Fruit fly (Drosophila melanogaster) whole organism, embryonic: Measurements from ENCODE around the gene CG31174.

Experiments
- ATbp ChIP-seq: fragments of 200-800 bp; sonication (Bioruptor generic); optimal IDR thresholded peaks from 2 replicates; lab custom pipeline; 2017; ENCODE audit warnings: missing biosample characterization, mild to moderate bottlenecking, missing genetic modification characterization, missing genetic modification reagents
- Asciz ChIP-seq: fragments of 200-800 bp; sonication (Bioruptor generic); optimal IDR thresholded peaks from 2 replicates; lab custom pipeline; 2017; ENCODE audit warnings: missing biosample characterization, mild to moderate bottlenecking, missing genetic modification characterization, missing genetic modification reagents
- Blimp-1 ChIP-seq: fragments of 200-800 bp; sonication (Bioruptor generic); optimal IDR thresholded peaks from 3 replicates; lab custom pipeline; 2018; ENCODE audit warnings: missing biosample characterization, missing genetic modification characterization, mild to moderate bottlenecking, moderate library complexity, missing genetic modification reagents
- CG10366 ChIP-seq: fragments of 200-800 bp; sonication (Bioruptor generic); IDR thresholded peaks from 2 replicates; pipeline ENCODE4 v1.3.6; 2022; ENCODE audit warnings: missing biosample characterization, missing genetic modification characterization
- CG10462 ChIP-seq: fragments of 200-800 bp; sonication (Bioruptor generic); optimal IDR thresholded peaks from 2 replicates; lab custom pipeline; 2016; ENCODE audit warnings: missing biosample characterization, missing genetic modification characterization
- CG10979 ChIP-seq: fragments of 200-800 bp; sonication (Bioruptor generic); optimal IDR thresholded peaks from 2 replicates; lab custom pipeline; 2018; ENCODE audit warnings: missing biosample characterization, mild to moderate bottlenecking, missing genetic modification characterization, moderate library complexity
- CG12071 ChIP-seq: fragments of 200-800 bp; sonication (Bioruptor generic); optimal IDR thresholded peaks from 3 replicates; lab custom pipeline; 2018; ENCODE audit warnings: missing biosample characterization, mild to moderate bottlenecking, missing genetic modification characterization
- CG1233 ChIP-seq: fragments of 200-800 bp; sonication (Bioruptor generic); optimal IDR thresholded peaks from 4 replicates; lab custom pipeline; 2018; ENCODE audit warnings: missing biosample characterization, mild to moderate bottlenecking, missing genetic modification characterization
- CG15696 ChIP-seq: fragments of 200-800 bp; sonication (Bioruptor generic); optimal IDR thresholded peaks from 2 replicates; lab custom pipeline; 2019; ENCODE audit warnings: missing biosample characterization, mild to moderate bottlenecking, missing genetic modification characterization, moderate library complexity
- CG18764 ChIP-seq: fragments of 200-800 bp; sonication (Bioruptor generic); optimal IDR thresholded peaks from 3 replicates; lab custom pipeline; 2016; ENCODE audit warnings: missing biosample characterization, missing genetic modification characterization
- CG2202 ChIP-seq: fragments of 200-800 bp; sonication (Bioruptor generic); optimal IDR thresholded peaks from 2 replicates; lab custom pipeline; 2018; ENCODE audit warnings: missing biosample characterization, mild to moderate bottlenecking, missing genetic modification characterization
- CG30403 ChIP-seq: fragments of 200-800 bp; sonication (Bioruptor generic); optimal IDR thresholded peaks from 3 replicates; lab custom pipeline; 2016; ENCODE audit warnings: missing biosample characterization, missing genetic modification characterization
- CG3163 ChIP-seq: fragments of 200-800 bp; sonication (Bioruptor generic); optimal IDR thresholded peaks from 3 replicates; lab custom pipeline; 2016; ENCODE audit warnings: missing biosample characterization, missing genetic modification characterization
- CG7928 ChIP-seq: fragments of 200-800 bp; sonication (Bioruptor generic); optimal IDR thresholded peaks from 2 replicates; lab custom pipeline; 2017; ENCODE audit warnings: missing biosample characterization, mild to moderate bottlenecking, missing genetic modification characterization
- CG8478 ChIP-seq: fragments of >200 bp; optimal IDR thresholded peaks from 2 replicates; lab custom pipeline; 2018
- D ChIP-seq, 2 experiments: fragments of 200-800 bp in 1 of 2; fragments of >200 bp in 1 of 2; sonication (Bioruptor generic) in 1 of 2; optimal IDR thresholded peaks; 2 replicates in 1 of 2; 3 replicates in 1 of 2; lab custom pipeline; 2017; ENCODE audit warnings: mild to moderate bottlenecking in 1 of 2, missing biosample characterization in 1 of 2, missing genetic modification characterization in 1 of 2, missing genetic modification reagents in 1 of 2
- Doc2 ChIP-seq: fragments of 200-800 bp; sonication (Bioruptor generic); IDR thresholded peaks from 2 replicates; pipeline ENCODE4 v1.3.6; 2022; ENCODE audit warnings: missing biosample characterization, missing genetic modification characterization
- HLH54F ChIP-seq: fragments of 200-800 bp; sonication (Bioruptor generic); optimal IDR thresholded peaks from 3 replicates; lab custom pipeline; 2016; ENCODE audit warnings: missing biosample characterization, missing genetic modification characterization
- Hmx ChIP-seq: fragments of 200-800 bp; sonication (Bioruptor generic); optimal IDR thresholded peaks from 2 replicates; lab custom pipeline; 2016; ENCODE audit warnings: missing biosample characterization, missing genetic modification characterization
- Med ChIP-seq: fragments of 200-800 bp; sonication (Bioruptor generic); peaks from one replicate; lab custom pipeline; 2016; ENCODE audit warnings: missing biosample characterization, missing genetic modification characterization, mild to moderate bottlenecking, inconsistent platforms, moderate library complexity
- Oli ChIP-seq: fragments of 200-800 bp; sonication (Bioruptor generic); optimal IDR thresholded peaks from 2 replicates; lab custom pipeline; 2018; ENCODE audit warnings: missing biosample characterization, mild to moderate bottlenecking, missing genetic modification characterization, moderate library complexity
- Scr ChIP-seq: fragments of 200-800 bp; sonication (Bioruptor generic); IDR thresholded peaks from 2 replicates; pipeline ENCODE4 v1.3.6; 2022; ENCODE audit warnings: missing biosample characterization, missing genetic modification characterization; ENCODE audit not compliant: partially characterized antibody
- Six4 ChIP-seq: fragments of 200-800 bp; sonication (Bioruptor generic); optimal IDR thresholded peaks from 2 replicates; lab custom pipeline; 2016; ENCODE audit warnings: missing biosample characterization, missing genetic modification characterization
- amos ChIP-seq: fragments of 200-800 bp; sonication (Bioruptor generic); IDR thresholded peaks from 2 replicates; pipeline ENCODE4 v1.3.6; 2022; ENCODE audit warnings: missing biosample characterization, missing genetic modification characterization; ENCODE audit not compliant: partially characterized antibody
- bbx ChIP-seq: fragments of 200-800 bp; sonication (Bioruptor generic); IDR thresholded peaks from 2 replicates; pipeline ENCODE4 v1.3.6; 2022; ENCODE audit warnings: missing biosample characterization, missing genetic modification characterization; ENCODE audit not compliant: partially characterized antibody
- bsh ChIP-seq, 2 experiments: fragments of 200-800 bp; sonication (Bioruptor generic); optimal IDR thresholded peaks; 2 replicates each; lab custom pipeline; 2017 to 2018; ENCODE audit warnings: mild to moderate bottlenecking in 2 of 2, missing biosample characterization in 2 of 2, missing genetic modification characterization in 2 of 2, moderate library complexity in 1 of 2
- chinmo ChIP-seq: fragments of 200-800 bp; sonication (Bioruptor generic); IDR thresholded peaks from 4 replicates; pipeline ENCODE4 v1.3.6; 2022; ENCODE audit warnings: missing biosample characterization, missing genetic modification characterization; ENCODE audit not compliant: partially characterized antibody
- chn ChIP-seq: fragments of 200-800 bp; sonication (Bioruptor generic); optimal IDR thresholded peaks from 2 replicates; lab custom pipeline; 2016; ENCODE audit warnings: missing biosample characterization, missing genetic modification characterization
- ci ChIP-seq: fragments of 200-800 bp; sonication (Bioruptor generic); IDR thresholded peaks from 3 replicates; pipeline ENCODE4 v1.3.6; 2022; ENCODE audit warnings: missing biosample characterization, missing genetic modification characterization
- crc ChIP-seq: fragments of 200-800 bp; sonication (Bioruptor generic); optimal IDR thresholded peaks from 2 replicates; lab custom pipeline; 2016; ENCODE audit warnings: missing biosample characterization, missing genetic modification characterization
- crol ChIP-seq: fragments of 200-800 bp; sonication (Bioruptor generic); IDR thresholded peaks from 2 replicates; pipeline ENCODE4 v1.3.6; 2022; ENCODE audit warnings: missing biosample characterization, missing genetic modification characterization
- fd64A ChIP-seq: fragments of 200-800 bp; sonication (Bioruptor generic); optimal IDR thresholded peaks from 3 replicates; lab custom pipeline; 2018; ENCODE audit warnings: missing biosample characterization, mild to moderate bottlenecking, missing genetic modification characterization
- gce ChIP-seq: fragments of 200-800 bp; sonication (Bioruptor generic); IDR thresholded peaks from 3 replicates; pipeline ENCODE4 v1.3.6; 2022; ENCODE audit warnings: missing biosample characterization, missing genetic modification characterization
- hb ChIP-seq: fragments of 200-800 bp; sonication (Bioruptor generic); IDR thresholded peaks from 3 replicates; pipeline ENCODE4 v1.3.6; 2022; ENCODE audit warnings: missing biosample characterization, missing genetic modification characterization; ENCODE audit not compliant: partially characterized antibody
- jigr1 ChIP-seq: fragments of 200-800 bp; sonication (Bioruptor generic); IDR thresholded peaks from 3 replicates; pipeline ENCODE4 v1.3.6; 2022; ENCODE audit warnings: missing biosample characterization, missing genetic modification characterization
- knrl ChIP-seq: fragments of 200-800 bp; sonication (Bioruptor generic); IDR thresholded peaks from 3 replicates; pipeline ENCODE4 v1.3.6; 2022; ENCODE audit warnings: missing biosample characterization, missing genetic modification characterization; ENCODE audit not compliant: partially characterized antibody
- maf-S ChIP-seq: fragments of 200-800 bp; sonication (Bioruptor generic); optimal IDR thresholded peaks from 2 replicates; lab custom pipeline; 2016; ENCODE audit warnings: missing biosample characterization, missing genetic modification characterization
- mld ChIP-seq: fragments of 200-800 bp; sonication (Bioruptor generic); IDR thresholded peaks from 3 replicates; pipeline ENCODE4 v1.3.6; 2022; ENCODE audit warnings: missing biosample characterization, missing genetic modification characterization; ENCODE audit not compliant: partially characterized antibody
- nom ChIP-seq: fragments of 200-800 bp; sonication (Bioruptor generic); optimal IDR thresholded peaks from 2 replicates; lab custom pipeline; 2017; ENCODE audit warnings: missing biosample characterization, missing genetic modification characterization, mild to moderate bottlenecking, moderate library complexity, missing genetic modification reagents
- pum ChIP-seq: fragments of 200-800 bp; sonication (Bioruptor generic); optimal IDR thresholded peaks from 2 replicates; lab custom pipeline; 2016; ENCODE audit warnings: missing biosample characterization, missing genetic modification characterization
- pzg ChIP-seq: fragments of 200-800 bp; sonication (Bioruptor generic); optimal IDR thresholded peaks from 3 replicates; lab custom pipeline; 2018; ENCODE audit warnings: missing biosample characterization, mild to moderate bottlenecking, missing genetic modification characterization, moderate library complexity
- salm ChIP-seq: fragments of 200-800 bp; sonication (Bioruptor generic); optimal IDR thresholded peaks from 2 replicates; lab custom pipeline; 2018; ENCODE audit warnings: missing biosample characterization, mild to moderate bottlenecking, missing genetic modification characterization
- sens ChIP-seq: fragments of 200-800 bp; sonication (Bioruptor generic); peaks from one replicate; lab custom pipeline; 2016; ENCODE audit warnings: missing biosample characterization, missing genetic modification characterization
- tin ChIP-seq: fragments of 200-800 bp; sonication (Bioruptor generic); optimal IDR thresholded peaks from 3 replicates; lab custom pipeline; 2016; ENCODE audit warnings: missing biosample characterization, missing genetic modification characterization
- toy ChIP-seq: fragments of 200-800 bp; sonication (Bioruptor generic); IDR thresholded peaks from 2 replicates; pipeline ENCODE4 v1.3.6; 2022; ENCODE audit warnings: missing biosample characterization, missing genetic modification characterization
- vvl ChIP-seq: fragments of 200-800 bp; sonication (Bioruptor generic); IDR thresholded peaks from 2 replicates; pipeline ENCODE4 v1.3.6; 2022; ENCODE audit warnings: missing biosample characterization, missing genetic modification characterization
- zen ChIP-seq: fragments of 200-800 bp; sonication (Bioruptor generic); optimal IDR thresholded peaks from 3 replicates; lab custom pipeline; 2018; ENCODE audit warnings: missing biosample characterization, mild to moderate bottlenecking, missing genetic modification characterization, moderate library complexity

CG31174 gene

dm6 chr3R:21823699-21824406 lies 45.5 kb downstream of the CG31174 start (continued):
- TF ChIP-seq Six4 (GFP tag; lab: Kevin White, UChicago) (no peak), vvl (no peak)

dm6 chr3R:21823076-21823475 lies 46.2 kb downstream of the CG31174 start:
- peak; percentile 12 for TF ChIP-seq CG1233 (GFP tag; lab: Kevin White, UChicago)
- TF ChIP-seq Asciz (GFP tag; lab: Kevin White, UChicago) = peak; percentile 13
- TF ChIP-seq sens (GFP tag; lab: Kevin White, UChicago) = peak; percentile 63
- TF ChIP-seq crol (GFP tag; lab: Robert Waterston, UW) = no peak
- no peak for TF ChIP-seq Doc2 (GFP tag; lab: Robert Waterston, UW)
- TF ChIP-seq bsh (GFP tag; optimal IDR thresholded peaks at IDR 0.05; lab: Kevin White, UChicago) = peak in 1 of 2 experiments; percentile 27
- no peak for TF ChIP-seq crc (GFP tag; lab: Kevin White, UChicago)
- peak; percentile 25 for TF ChIP-seq CG2202 (tag; lab: Kevin White, UChicago)
- peak; percentile 6 for TF ChIP-seq CG15696
- TF ChIP-seq fd64A (GFP tag; lab: Kevin White, UChicago) = peak; percentile 27
- TF ChIP-seq CG3163 (GFP tag; lab: Kevin White, UChicago) = no peak
- no peak for TF ChIP-seq salm (tag; lab: Kevin White, UChicago)
- no peak for TF ChIP-seq pum (GFP tag; lab: Kevin White, UChicago)
- peak; percentile 65 for TF ChIP-seq nom (GFP tag; lab: Kevin White, UChicago)
- no peak for TF ChIP-seq jigr1 (GFP tag; lab: Robert Waterston, UW)
- no peak for TF ChIP-seq Hmx (GFP tag; lab: Kevin White, UChicago)
- TF ChIP-seq ATbp (GFP tag; lab: Kevin White, UChicago) = peak; percentile 1
- no peak for TF ChIP-seq D (optimal IDR thresholded peaks at IDR 0.05; lab: Kevin White, UChicago)
- peak; percentile 1 for TF ChIP-seq D (GFP tag; optimal IDR thresholded peaks at IDR 0.05; lab: Kevin White, UChicago)
- no peak for TF ChIP-seq hb (GFP tag; lab: Robert Waterston, UW)
- no peak for TF ChIP-seq CG7928 (GFP tag; lab: Kevin White, UChicago)
- TF ChIP-seq chn (GFP tag; lab: Kevin White, UChicago) = no peak
- peak; percentile 34 for TF ChIP-seq Blimp-1
- no peak for TF ChIP-seq CG12071 (GFP tag; lab: Kevin White, UChicago)
- no peak for TF ChIP-seq ci (GFP tag; lab: Robert Waterston, UW)
- no peak for TF ChIP-seq maf-S
- TF ChIP-seq, all 482 proteins: peak for 11

dm6 chr3R:21822562-21822933 lies 46.8 kb downstream of the CG31174 start, which contains the start of gene CASK:
Gene CASK, minus strand, starts transcription at chr3R:21822674.
- TF ChIP-seq chinmo (GFP tag; lab: Robert Waterston, UW) (no peak), CG18764 (GFP tag; lab: Kevin White, UChicago) (no peak), Scr (GFP tag; lab: Robert Waterston, UW) (no peak; the same call in none of the 2 replicates), tin (no peak), hb (GFP tag; lab: Robert Waterston, UW) (no peak), HLH54F (no peak), Oli (tag; lab: Kevin White, UChicago) (no peak), mld (GFP tag; lab: Robert Waterston, UW) (no peak), pzg (GFP tag; lab: Kevin White, UChicago) (peak; percentile 78), CG10979 (tag; lab: Kevin White, UChicago) (peak; percentile 3), zen (tag; lab: Kevin White, UChicago) (no peak), CG8478 (lab: Kevin White, UChicago) (no peak), amos (peak; percentile 53), Med (GFP tag; lab: Kevin White, UChicago) (peak; percentile 75), bbx (peak; percentile 80), CG10366 (GFP tag; lab: Robert Waterston, UW) (no peak), toy (GFP tag; lab: Robert Waterston, UW) (no peak), CG10462 (GFP tag; lab: Kevin White, UChicago) (no peak), knrl (GFP tag; lab: Robert Waterston, UW) (peak; percentile 60), CG30403 (no peak), gce (GFP tag; lab: Robert Waterston, UW) (no peak)
